Fruit fly (Drosophila melanogaster): ENCODE results near the gene CG7149.

DNA sequence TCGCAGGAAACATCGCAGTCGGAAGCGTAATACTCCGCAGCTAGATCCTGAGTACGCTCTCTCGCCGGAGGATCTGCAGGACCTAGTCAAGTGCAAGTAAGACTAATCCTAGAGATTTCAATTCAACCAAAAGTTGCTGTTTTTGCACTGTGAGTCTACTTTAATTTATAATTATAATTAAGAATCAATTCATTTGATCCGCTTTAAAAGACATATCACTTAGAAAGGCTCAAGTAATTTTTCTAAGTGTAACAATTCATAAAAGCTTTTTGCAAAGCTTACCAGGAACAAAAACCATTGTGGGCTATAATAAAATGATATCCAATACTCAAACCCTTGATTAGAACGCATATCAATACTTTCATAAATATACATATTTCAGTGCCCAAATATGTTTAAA lies 33.5 kb downstream of the CG7149 start:
- TF ChIP-seq br (GFP tag; optimal IDR thresholded peaks at IDR 0.05), result no peak
- no peak for TF ChIP-seq Abd-B (GFP tag; optimal IDR thresholded peaks at IDR 0.05)
- no peak for TF ChIP-seq Hr83 (GFP tag; optimal IDR thresholded peaks at IDR 0.05; ENCODE audit: poor library complexity, severe bottlenecking)
- no peak for TF ChIP-seq lola (GFP tag; optimal IDR thresholded peaks at IDR 0.05)
- TF ChIP-seq psq (GFP tag; optimal IDR thresholded peaks at IDR 0.05), result no peak
- no peak for TF ChIP-seq Sp1 (GFP tag; optimal IDR thresholded peaks at IDR 0.05)
- no peak for TF ChIP-seq h (GFP tag; optimal IDR thresholded peaks at IDR 0.05)
- no peak for TF ChIP-seq Vsx2 (GFP tag; optimal IDR thresholded peaks at IDR 0.05; ENCODE audit: partially characterized antibody)
- no peak for TF ChIP-seq dsf (GFP tag; optimal IDR thresholded peaks at IDR 0.05; ENCODE audit: borderline replicate concordance)
- TF ChIP-seq Myc (optimal IDR thresholded peaks at IDR 0.05), result no peak
- TF ChIP-seq rgr (GFP tag; optimal IDR thresholded peaks at IDR 0.05), result no peak
- TF ChIP-seq usp (GFP tag; optimal IDR thresholded peaks at IDR 0.05), result no peak
